Worm (Caenorhabditis elegans): ENCODE measurements around the gene hlh-30.

The hlh-30 gene

DNA sequence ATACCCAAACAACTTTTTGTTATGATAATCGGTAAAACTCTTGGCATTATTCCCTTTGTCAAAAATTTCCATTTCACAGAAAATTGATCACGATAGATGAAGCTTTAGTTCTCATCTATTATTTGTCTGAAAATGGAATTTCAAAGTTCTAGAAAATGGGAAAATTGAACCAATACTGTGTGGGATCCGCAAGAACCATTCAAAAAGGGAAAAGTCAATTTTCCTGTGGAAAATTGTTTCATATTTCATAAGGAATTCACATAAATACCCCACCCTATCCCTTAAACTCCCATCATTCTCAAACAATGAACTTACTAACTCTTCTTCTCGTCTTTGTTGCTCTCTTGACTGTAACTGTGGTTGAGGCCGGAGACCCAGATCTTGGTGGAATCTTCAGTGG, 46.1 kb upstream of the hlh-30 start, which contains the start of the genes C35B1.9 and C35B1.3:
Gene C35B1.9 (minus strand): TSS at position 101 of the 400 bp plus-strand sequence.
Gene C35B1.3 (plus strand): TSS at position 306 of the 400 bp plus-strand sequence.
- TF ChIP-seq pat-9 (tag; optimal IDR thresholded peaks at IDR 0.05) (no peak), K09A11.1 (tag; optimal IDR thresholded peaks at IDR 0.05; ENCODE audit: insufficient read depth) (no peak)

DNA sequence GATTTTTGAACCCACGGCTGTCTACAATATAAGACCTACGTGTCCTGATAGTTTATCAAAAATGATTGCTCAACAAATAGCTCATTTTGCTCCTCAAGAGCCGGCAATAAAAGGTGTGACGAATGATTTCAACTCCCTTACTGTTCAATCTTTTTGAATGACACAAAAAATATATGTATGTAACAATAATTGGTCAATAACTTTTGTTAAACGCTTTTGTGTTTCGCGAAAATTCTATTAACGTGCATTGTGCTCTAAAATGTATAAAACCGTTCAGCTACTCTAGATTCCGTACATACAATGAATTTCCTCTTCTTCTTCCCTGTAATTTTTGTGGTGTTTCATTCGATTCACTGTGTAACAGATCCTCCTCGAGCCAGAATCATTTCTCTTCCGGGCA, 44.8 kb upstream of the hlh-30 start, which contains the start of gene C35B1.4:
Gene C35B1.4 (plus strand): TSS at position 301 of the 400 bp plus-strand sequence.
- no peak for TF ChIP-seq dve-1 (tag; optimal IDR thresholded peaks at IDR 0.05)
- no peak for TF ChIP-seq fax-1 (tag; optimal IDR thresholded peaks at IDR 0.05)
- TF ChIP-seq pag-3 (tag; optimal IDR thresholded peaks at IDR 0.05; ENCODE audit: borderline replicate concordance): no peak
- TF ChIP-seq ceh-6 (GFP tag; optimal IDR thresholded peaks at IDR 0.05): no peak
- TF ChIP-seq sdc-2 (tag; optimal IDR thresholded peaks at IDR 0.05): no peak
- TF ChIP-seq odd-2 (tag; optimal IDR thresholded peaks at IDR 0.05): no peak
- TF ChIP-seq C38D4.7 (GFP tag; optimal IDR thresholded peaks at IDR 0.05): no peak
- TF ChIP-seq eyg-1 (tag; optimal IDR thresholded peaks at IDR 0.05): no peak
- TF ChIP-seq sox-2 (GFP tag; IDR thresholded peaks at IDR 0.05): no peak
- TF ChIP-seq ceh-45 (GFP tag; IDR thresholded peaks at IDR 0.05): no peak
- no peak for TF ChIP-seq ztf-16 (tag; optimal IDR thresholded peaks at IDR 0.05)
- no peak for TF ChIP-seq ceh-2 (tag; optimal IDR thresholded peaks at IDR 0.05)
- TF ChIP-seq C08G9.2 (tag; optimal IDR thresholded peaks at IDR 0.05): no peak
- TF ChIP-seq unc-3 (GFP tag; conservative IDR thresholded peaks at IDR 0.05): no peak
- no peak for TF ChIP-seq unc-3 (tag; optimal IDR thresholded peaks at IDR 0.05)

ce11 chrIV:4078901-4079300, 44.1 kb upstream of the hlh-30 start, which contains the start of gene C35B1.8:
C35B1.8 (minus strand) TSS chrIV:4079001.
- no peak for TF ChIP-seq sox-2 (GFP tag; IDR thresholded peaks at IDR 0.05)
- no peak for TF ChIP-seq Y22D7AL.16 (tag; optimal IDR thresholded peaks at IDR 0.05)
- no peak for TF ChIP-seq unc-55 (GFP tag; optimal IDR thresholded peaks at IDR 0.05)
- TF ChIP-seq K09A11.1 (tag; optimal IDR thresholded peaks at IDR 0.05; ENCODE audit: insufficient read depth): no peak
- no peak for TF ChIP-seq elt-4 (tag; optimal IDR thresholded peaks at IDR 0.05)
- TF ChIP-seq fkh-6 (tag; optimal IDR thresholded peaks at IDR 0.05): no peak
- no peak for TF ChIP-seq ceh-24 (tag; optimal IDR thresholded peaks at IDR 0.05)
- no peak for TF ChIP-seq ceh-6 (GFP tag; optimal IDR thresholded peaks at IDR 0.05)
- TF ChIP-seq gmeb-2 (tag; optimal IDR thresholded peaks at IDR 0.05): no peak

DNA sequence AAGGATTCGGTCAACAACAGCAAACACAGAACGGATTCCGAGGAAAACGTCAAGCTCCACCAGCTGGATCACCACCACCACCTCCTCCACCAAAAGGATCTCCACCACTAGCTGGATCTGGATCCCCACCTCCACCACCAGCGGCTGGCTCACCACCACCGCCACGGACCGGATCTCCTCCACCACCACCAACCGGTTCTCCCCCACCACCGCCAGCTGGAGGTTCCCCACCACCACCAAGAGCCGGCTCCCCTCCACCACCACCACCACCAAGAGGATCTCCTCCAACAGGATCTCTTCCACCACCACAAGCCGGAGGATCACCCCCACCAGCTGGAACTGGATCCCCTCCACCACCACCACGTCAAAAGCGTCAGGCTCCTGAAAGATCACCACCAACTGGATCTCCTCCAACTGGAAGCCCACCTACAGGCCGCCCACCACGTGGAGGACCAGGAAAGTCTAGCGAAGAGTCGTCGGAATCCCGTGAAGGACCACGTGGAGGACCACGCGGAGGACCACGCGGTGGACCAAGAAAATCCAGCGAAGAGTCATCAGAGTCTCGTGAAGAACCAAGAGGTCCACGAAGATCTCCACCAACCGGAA, 42.0 kb upstream of the hlh-30 start:
- TF ChIP-seq elt-2 (tag; optimal IDR thresholded peaks at IDR 0.05) (no peak), mec-3 (tag; optimal IDR thresholded peaks at IDR 0.05; ENCODE audit: borderline replicate concordance) (peak; percentile 69)

- TF ChIP-seq ceh-2 (tag; optimal IDR thresholded peaks at IDR 0.05): no peak
- TF ChIP-seq unc-3 (GFP tag; conservative IDR thresholded peaks at IDR 0.05): no peak
- TF ChIP-seq unc-3 (tag; optimal IDR thresholded peaks at IDR 0.05): no peak
- no peak for TF ChIP-seq gmeb-2 (tag; optimal IDR thresholded peaks at IDR 0.05)
Observed at ce11 chrIV:4074610-4075009, 39.9 kb upstream of the hlh-30 start, which contains the start of gene W03D2.9. W03D2.9 (minus strand) TSS chrIV:4074710.

DNA sequence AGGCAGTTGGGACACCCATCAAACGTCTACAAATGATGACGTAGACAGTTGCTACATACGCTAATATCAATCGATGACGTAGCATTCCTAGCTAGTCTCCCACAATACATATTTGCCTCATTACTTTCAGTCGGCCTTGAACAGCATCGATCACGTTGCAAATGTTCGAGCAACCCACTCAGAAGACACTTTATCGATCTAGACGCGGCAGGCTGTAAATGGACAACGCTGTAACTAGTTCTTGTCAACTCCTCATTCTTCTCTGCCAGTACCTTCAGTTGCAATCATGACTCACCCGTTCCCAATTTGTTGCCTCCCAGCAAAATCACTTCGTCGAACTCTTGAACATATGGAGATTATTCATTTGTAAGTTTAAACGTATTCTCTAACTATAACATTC, 37.3 kb upstream of the hlh-30 start, which contains the start of gene pqn-75:
Gene pqn-75 (plus strand): TSS at position 301 of the 400 bp plus-strand sequence.
- TF ChIP-seq tbx-7 (tag; optimal IDR thresholded peaks at IDR 0.05) (no peak), ceh-34 (tag; optimal IDR thresholded peaks at IDR 0.05) (no peak), odd-2 (tag; optimal IDR thresholded peaks at IDR 0.05) (no peak), lin-11 (tag; optimal IDR thresholded peaks at IDR 0.05) (no peak), pag-3 (tag; optimal IDR thresholded peaks at IDR 0.05; ENCODE audit: borderline replicate concordance) (no peak), ceh-48 (tag; optimal IDR thresholded peaks at IDR 0.05) (no peak), sox-4 (tag; optimal IDR thresholded peaks at IDR 0.05) (no peak), mec-3 (tag; optimal IDR thresholded peaks at IDR 0.05; ENCODE audit: borderline replicate concordance) (no peak), ref-2 (tag; optimal IDR thresholded peaks at IDR 0.05) (no peak), ztf-16 (tag; optimal IDR thresholded peaks at IDR 0.05) (no peak), tbx-2 (tag; optimal IDR thresholded peaks at IDR 0.05) (no peak)
